Worm (Caenorhabditis elegans) whole organism, young adult: Measurements from ENCODE around the gene athp-1.

Experiments
- B0261.1 ChIP-seq: sonication (generic microtip); optimal IDR thresholded peaks from 2 replicates; lab custom pipeline; 2016; ENCODE audit warnings: mild to moderate bottlenecking, missing genetic modification characterization, moderate library complexity, missing compliant biosample characterization
- B0336.3 ChIP-seq: fragments of 200-800 bp; sonication (Bioruptor generic); IDR thresholded peaks from 2 replicates; pipeline ENCODE4 v1.3.6; 2022; ENCODE audit warnings: missing genetic modification characterization, missing compliant biosample characterization
- C17E4.6 ChIP-seq: fragments of 200-800 bp; sonication (Bioruptor generic); IDR thresholded peaks from 2 replicates; pipeline ENCODE4 v1.3.6; 2022; ENCODE audit warnings: missing genetic modification reagents, missing genetic modification characterization, missing compliant biosample characterization
- D2030.7 ChIP-seq: fragments of 200-800 bp; sonication (Bioruptor generic); IDR thresholded peaks from 2 replicates; pipeline ENCODE4 v1.3.6; 2022; ENCODE audit warnings: missing genetic modification reagents, missing genetic modification characterization, missing compliant biosample characterization
- F22D6.2 ChIP-seq: sonication (generic microtip); optimal IDR thresholded peaks from 2 replicates; lab custom pipeline; 2016; ENCODE audit warnings: mild to moderate bottlenecking, missing genetic modification characterization, missing compliant biosample characterization
- F33H1.4 ChIP-seq: fragments of 200-800 bp; sonication (Bioruptor generic); IDR thresholded peaks from 2 replicates; pipeline ENCODE4 v1.3.6; 2022; ENCODE audit warnings: missing genetic modification reagents, missing genetic modification characterization, missing compliant biosample characterization
- F39B2.1 ChIP-seq: fragments of 200-800 bp; sonication (Bioruptor generic); IDR thresholded peaks from 2 replicates; pipeline ENCODE4 v1.3.6; 2022; ENCODE audit warnings: missing genetic modification reagents, missing genetic modification characterization, missing compliant biosample characterization
- T07F8.4 ChIP-seq: sonication (generic microtip); optimal IDR thresholded peaks from 2 replicates; lab custom pipeline; 2016; ENCODE audit warnings: mild to moderate bottlenecking, missing genetic modification characterization, moderate library complexity, missing compliant biosample characterization
- Y53G8AR.9 ChIP-seq: fragments of 200-800 bp; sonication (Bioruptor generic); conservative IDR thresholded peaks from 2 replicates; pipeline ENCODE4 v1.3.6; 2022; ENCODE audit warnings: missing genetic modification reagents, missing genetic modification characterization, missing compliant biosample characterization
- Y79H2A.3 ChIP-seq: fragments of 200-800 bp; sonication (Bioruptor generic); conservative IDR thresholded peaks from 2 replicates; pipeline ENCODE4 v1.3.6; 2022; ENCODE audit warnings: missing genetic modification reagents, missing genetic modification characterization, missing compliant biosample characterization
- Y95B8A.8 ChIP-seq: fragments of 200-800 bp; sonication (Bioruptor generic); IDR thresholded peaks from 2 replicates; pipeline ENCODE4 v1.3.6; 2022; ENCODE audit warnings: missing genetic modification reagents, missing genetic modification characterization, missing compliant biosample characterization
- ZK185.1 ChIP-seq: sonication (generic microtip); optimal IDR thresholded peaks from 2 replicates; lab custom pipeline; 2016; ENCODE audit warnings: mild to moderate bottlenecking, missing genetic modification characterization, missing compliant biosample characterization; ENCODE audit not compliant: poor library complexity, severe bottlenecking
- ama-1 ChIP-seq, 3 experiments: fragments of 150-350 bp in 1 of 3; sonication (generic microtip) in 2 of 3; optimal IDR thresholded peaks; 2 replicates each; lab custom pipeline; 2014 to 2018; ENCODE audit warnings: missing biosample characterization in 2 of 3, missing genetic modification characterization in 2 of 3, missing genetic modification reagents in 2 of 3
- atf-7 ChIP-seq: sonication (generic microtip); optimal IDR thresholded peaks from 2 replicates; lab custom pipeline; 2017; ENCODE audit warnings: mild to moderate bottlenecking, missing genetic modification characterization, missing compliant biosample characterization
- athp-1 ChIP-seq: sonication (generic microtip); optimal IDR thresholded peaks from 2 replicates; lab custom pipeline; 2017; ENCODE audit warnings: mild to moderate bottlenecking, missing genetic modification characterization, missing compliant biosample characterization
- ccch-3 ChIP-seq: fragments of 200-800 bp; sonication (Bioruptor generic); optimal IDR thresholded peaks from 2 replicates; lab custom pipeline; 2018; ENCODE audit warnings: mild to moderate bottlenecking, missing genetic modification characterization, missing compliant biosample characterization
- cebp-1 ChIP-seq, 2 experiments: fragments of 200-800 bp in 1 of 2; sonication (Bioruptor generic) in 1 of 2; sonication (generic microtip) in 1 of 2; IDR thresholded peaks in 1 of 2; optimal IDR thresholded peaks in 1 of 2; 2 replicates each; pipeline versions ENCODE4 v1.3.6 to Lab custom; 2017 to 2022; ENCODE audit warnings: missing compliant biosample characterization in 2 of 2, missing genetic modification characterization in 2 of 2, mild to moderate bottlenecking in 1 of 2, missing genetic modification reagents in 1 of 2, moderate library complexity in 1 of 2
- ceh-27 ChIP-seq: fragments of 200-800 bp; sonication (Bioruptor generic); optimal IDR thresholded peaks from 2 replicates; lab custom pipeline; 2018; ENCODE audit warnings: mild to moderate bottlenecking, missing genetic modification characterization, moderate library complexity, missing compliant biosample characterization
- ceh-91 ChIP-seq: fragments of 200-800 bp; sonication (Bioruptor generic); IDR thresholded peaks from 2 replicates; pipeline ENCODE4 v1.3.6; 2022; ENCODE audit warnings: missing genetic modification reagents, missing genetic modification characterization, missing compliant biosample characterization
- dox-1 ChIP-seq: fragments of 200-800 bp; sonication (Bioruptor generic); IDR thresholded peaks from 2 replicates; pipeline ENCODE4 v1.3.6; 2022; ENCODE audit warnings: missing genetic modification reagents, missing genetic modification characterization, missing compliant biosample characterization
- efl-1 ChIP-seq: fragments of 150-350 bp; optimal IDR thresholded peaks from 2 replicates; lab custom pipeline; 2014; ENCODE audit warnings: missing biosample characterization, missing genetic modification reagents, missing genetic modification characterization
- egl-18 ChIP-seq: fragments of 200-800 bp; sonication (Bioruptor generic); IDR thresholded peaks from 2 replicates; pipeline ENCODE4 v1.3.6; 2022; ENCODE audit warnings: missing genetic modification reagents, missing genetic modification characterization, missing compliant biosample characterization
- egl-44 ChIP-seq: fragments of 200-800 bp; sonication (Bioruptor generic); IDR thresholded peaks from 2 replicates; pipeline ENCODE4 v1.3.6; 2022; ENCODE audit warnings: missing genetic modification reagents, missing genetic modification characterization, missing compliant biosample characterization
- him-1 ChIP-seq: sonication (generic microtip); optimal IDR thresholded peaks from 2 replicates; lab custom pipeline; 2016; ENCODE audit warnings: missing genotype, missing genetic modification reagents, missing genetic modification characterization, missing compliant biosample characterization
- hlh-12 ChIP-seq: sonication (generic microtip); optimal IDR thresholded peaks from 2 replicates; lab custom pipeline; 2016; ENCODE audit warnings: missing genetic modification characterization, missing compliant biosample characterization
- hmg-1.2 ChIP-seq: fragments of 200-800 bp; sonication (Bioruptor generic); IDR thresholded peaks from 2 replicates; pipeline ENCODE4 v1.3.6; 2022; ENCODE audit warnings: missing genetic modification reagents, missing genetic modification characterization, missing compliant biosample characterization
- hsf-1 ChIP-seq: fragments of 200-800 bp; sonication (Bioruptor generic); IDR thresholded peaks from 2 replicates; pipeline ENCODE4 v1.3.6; 2022; ENCODE audit warnings: missing genetic modification reagents, missing genetic modification characterization, missing compliant biosample characterization
- let-526 ChIP-seq: fragments of 200-800 bp; sonication (Bioruptor generic); IDR thresholded peaks from 2 replicates; pipeline ENCODE4 v1.3.6; 2022; ENCODE audit warnings: missing genetic modification reagents, missing genetic modification characterization, missing compliant biosample characterization
- let-607 ChIP-seq, 2 experiments: fragments of 200-800 bp in 1 of 2; sonication (Bioruptor generic) in 1 of 2; sonication (generic microtip) in 1 of 2; optimal IDR thresholded peaks; 2 replicates each; lab custom pipeline; 2016 to 2018; ENCODE audit warnings: mild to moderate bottlenecking in 2 of 2, missing compliant biosample characterization in 2 of 2, missing genetic modification characterization in 2 of 2, moderate library complexity in 2 of 2, missing genotype in 1 of 2
- lin-54 ChIP-seq: fragments of 200-800 bp; sonication (Bioruptor generic); optimal IDR thresholded peaks from 2 replicates; lab custom pipeline; 2018; ENCODE audit warnings: mild to moderate bottlenecking, missing genetic modification characterization, missing compliant biosample characterization
- lsl-1 ChIP-seq: fragments of 200-800 bp; sonication (Bioruptor generic); optimal IDR thresholded peaks from 2 replicates; lab custom pipeline; 2018; ENCODE audit warnings: mild to moderate bottlenecking, missing genetic modification characterization, moderate library complexity, missing compliant biosample characterization
- madf-6 ChIP-seq: fragments of 200-800 bp; sonication (Bioruptor generic); IDR thresholded peaks from 2 replicates; pipeline ENCODE4 v1.3.6; 2022; ENCODE audit warnings: missing genetic modification reagents, missing genetic modification characterization, missing compliant biosample characterization
- nhr-27 ChIP-seq: fragments of 200-800 bp; sonication (Bioruptor generic); optimal IDR thresholded peaks from 2 replicates; lab custom pipeline; 2018; ENCODE audit warnings: mild to moderate bottlenecking, missing genetic modification characterization, moderate library complexity, missing compliant biosample characterization
- pha-4 ChIP-seq: fragments of 150-350 bp; sonication (generic microtip); optimal IDR thresholded peaks from 2 replicates; lab custom pipeline; 2014; ENCODE audit warnings: missing biosample characterization, missing genetic modification reagents, missing genetic modification characterization
- rcor-1 ChIP-seq: fragments of 200-800 bp; sonication (Bioruptor generic); IDR thresholded peaks from 2 replicates; pipeline ENCODE4 v1.3.6; 2022; ENCODE audit warnings: missing genetic modification reagents, missing genetic modification characterization, missing compliant biosample characterization
- sdz-38 ChIP-seq: sonication (generic microtip); optimal IDR thresholded peaks from 2 replicates; lab custom pipeline; 2016; ENCODE audit warnings: missing genotype, missing genetic modification characterization, missing compliant biosample characterization
- snpc-1.3 ChIP-seq: sonication (generic microtip); optimal IDR thresholded peaks from 2 replicates; lab custom pipeline; 2017; ENCODE audit warnings: missing genetic modification characterization, mild to moderate bottlenecking, missing compliant biosample characterization, antibody characterized with exemption, moderate library complexity, missing genotype, missing genetic modification reagents; ENCODE audit not compliant: insufficient read depth
- snpc-3.4 ChIP-seq: sonication (generic microtip); optimal IDR thresholded peaks from 2 replicates; lab custom pipeline; 2017; ENCODE audit warnings: missing genetic modification characterization, mild to moderate bottlenecking, missing compliant biosample characterization, antibody characterized with exemption, moderate library complexity, missing genotype, missing genetic modification reagents
- tlf-1 ChIP-seq: fragments of 200-800 bp; sonication (Bioruptor generic); optimal IDR thresholded peaks from 2 replicates; lab custom pipeline; 2018; ENCODE audit warnings: mild to moderate bottlenecking, missing genetic modification characterization, missing compliant biosample characterization
- xnd-1 ChIP-seq: sonication (generic microtip); optimal IDR thresholded peaks from 2 replicates; lab custom pipeline; 2016; ENCODE audit warnings: missing genotype, missing genetic modification reagents, missing genetic modification characterization, missing compliant biosample characterization
- zfh-2 ChIP-seq: fragments of 200-800 bp; sonication (Bioruptor generic); conservative IDR thresholded peaks from 2 replicates; pipeline ENCODE4 v1.3.6; 2022; ENCODE audit warnings: missing genetic modification reagents, missing genetic modification characterization, missing compliant biosample characterization
- ztf-26 ChIP-seq: sonication (generic microtip); optimal IDR thresholded peaks from 2 replicates; lab custom pipeline; 2017; ENCODE audit warnings: missing genetic modification characterization, missing compliant biosample characterization
- ztf-6 ChIP-seq: fragments of 200-800 bp; sonication (Bioruptor generic); IDR thresholded peaks from 2 replicates; pipeline ENCODE4 v1.3.6; 2022; ENCODE audit warnings: missing genetic modification reagents, missing genetic modification characterization, missing compliant biosample characterization

athp-1 gene

DNA sequence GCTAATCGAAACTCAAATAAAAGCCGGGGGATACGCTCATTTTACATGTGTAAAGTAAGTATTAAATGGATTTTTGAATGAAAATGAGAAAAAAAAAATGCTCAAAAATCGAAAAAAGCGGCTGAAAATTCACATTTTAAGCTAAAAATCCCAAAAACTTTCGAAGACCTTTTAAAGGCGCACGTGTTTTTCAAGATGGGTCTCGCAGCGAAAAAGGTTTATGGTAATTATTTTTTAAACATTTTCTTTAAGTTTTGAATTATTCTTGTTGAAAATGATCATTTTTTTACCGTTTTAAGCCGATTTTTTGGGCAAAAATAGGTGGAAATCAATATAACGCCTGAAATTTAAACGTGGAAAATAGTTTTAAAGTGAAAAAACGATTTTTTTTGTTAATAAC is 11.4 kb upstream of the athp-1 start:
- peak; percentile 8 for TF ChIP-seq lin-54 (GFP tag; lab: Kevin White, UChicago)
- TF ChIP-seq cebp-1 (GFP tag; IDR thresholded peaks at IDR 0.05; lab: Robert Waterston, UW), result no peak
- TF ChIP-seq cebp-1 (tag; optimal IDR thresholded peaks at IDR 0.05; lab: Kevin White, UChicago), result no peak
- no peak for TF ChIP-seq egl-44
- TF ChIP-seq F33H1.4 (GFP tag; lab: Robert Waterston, UW), result peak; percentile 81
- TF ChIP-seq zfh-2 (GFP tag; lab: Robert Waterston, UW), result no peak
- peak; percentile 47 for TF ChIP-seq xnd-1
- no peak for TF ChIP-seq snpc-3.4 (tag; lab: Kevin White, UChicago)
- TF ChIP-seq tlf-1 (GFP tag; lab: Kevin White, UChicago), result no peak
- peak; percentile 60; the same call in 1 of the 2 replicates for TF ChIP-seq madf-6
- no peak for TF ChIP-seq sdz-38 (tag; lab: Kevin White, UChicago)
- peak; percentile 76 for TF ChIP-seq lsl-1 (GFP tag; lab: Kevin White, UChicago)
- TF ChIP-seq egl-18 (GFP tag; lab: Robert Waterston, UW), result no peak
- no peak for TF ChIP-seq Y79H2A.3 (GFP tag; lab: Robert Waterston, UW)

- TF ChIP-seq F39B2.1 (GFP tag; lab: Robert Waterston, UW), result no peak
- peak; percentile 52 for TF ChIP-seq zfh-2 (GFP tag; lab: Robert Waterston, UW)
- TF ChIP-seq ccch-3, result no peak
Measured at ce11 chrIII:10870814-10871213, 10.8 kb upstream of the athp-1 start.

DNA sequence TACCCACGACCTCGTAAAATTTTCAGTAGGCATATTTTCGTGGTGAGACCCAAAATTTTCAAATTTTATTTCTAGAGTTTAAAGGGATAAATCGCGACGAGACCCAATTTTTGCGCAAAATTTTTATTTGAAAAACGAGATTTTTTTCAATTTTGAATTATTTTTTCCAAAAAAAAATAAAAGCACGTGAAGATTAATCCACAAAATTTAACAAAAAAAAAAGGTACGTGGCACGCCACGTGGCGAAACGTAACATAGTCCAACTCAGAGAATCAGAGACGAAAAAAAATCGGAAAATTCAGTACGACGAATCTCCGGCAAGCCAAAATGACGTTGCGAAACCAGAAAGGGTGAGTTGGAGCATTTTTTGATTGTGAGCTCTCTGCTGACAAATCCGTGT is 6.4 kb upstream of the athp-1 start, which contains the start of gene C44B9.2:
TSS of gene C44B9.2 (plus strand) at position 301 of the 400 bp plus-strand sequence.
- no peak for TF ChIP-seq Y95B8A.8 (GFP tag; lab: Robert Waterston, UW)

ce11 chrIII:10877542-10877941 is 4.0 kb upstream of the athp-1 start:
- TF ChIP-seq ZK185.1 (tag; lab: Kevin White, UChicago) (no peak), D2030.7 (peak; percentile 90), C17E4.6 (no peak), atf-7 (no peak), let-526 (GFP tag; lab: Robert Waterston, UW) (no peak), ztf-26 (tag; lab: Kevin White, UChicago) (no peak), T07F8.4 (tag; lab: Kevin White, UChicago) (no peak), pha-4 (no peak), ztf-6 (GFP tag; lab: Robert Waterston, UW) (no peak), efl-1 (peak; percentile 71), hsf-1 (GFP tag; lab: Robert Waterston, UW) (peak; percentile 67; the same call in 1 of the 2 replicates), B0336.3 (GFP tag; lab: Robert Waterston, UW) (peak; percentile 70), nhr-27 (tag; lab: Kevin White, UChicago) (no peak), snpc-1.3 (tag; lab: Kevin White, UChicago) (peak; percentile 65), athp-1 (tag; lab: Kevin White, UChicago) (peak; percentile 99), F22D6.2 (tag; lab: Kevin White, UChicago) (no peak), ama-1 (optimal IDR thresholded peaks at IDR 0.05; lab: Kevin White, UChicago) (no peak), ama-1 (GFP tag; optimal IDR thresholded peaks at IDR 0.05; lab: Kevin White, UChicago) (no peak), hlh-12 (no peak), let-607 (tag; optimal IDR thresholded peaks at IDR 0.05; lab: Kevin White, UChicago) (no peak), rcor-1 (GFP tag; lab: Robert Waterston, UW) (peak; percentile 65), ceh-91 (peak; percentile 90), Y53G8AR.9 (GFP tag; lab: Robert Waterston, UW) (no peak), dox-1 (GFP tag; lab: Robert Waterston, UW) (no peak), ceh-27 (GFP tag; lab: Kevin White, UChicago) (no peak), Y95B8A.8 (GFP tag; lab: Robert Waterston, UW) (peak; percentile 68; the same call in 1 of the 2 replicates), B0261.1 (tag; lab: Kevin White, UChicago) (no peak), hmg-1.2 (GFP tag; lab: Robert Waterston, UW) (0 out of 2 replicates have a peak, but pooled peaks have one; percentile 31), him-1 (peak; percentile 35)
